Fruit fly (Drosophila melanogaster) whole organism, embryonic: ENCODE data around the gene Prx3.

ENCODE experiments used
- CG10462 ChIP-seq: fragments of 200-800 bp; sonication (Bioruptor generic); optimal IDR thresholded peaks from 2 replicates; lab custom pipeline; 2016; ENCODE audit warnings: missing biosample characterization, missing genetic modification characterization
- CG15696 ChIP-seq: fragments of 200-800 bp; sonication (Bioruptor generic); optimal IDR thresholded peaks from 2 replicates; lab custom pipeline; 2019; ENCODE audit warnings: missing biosample characterization, mild to moderate bottlenecking, missing genetic modification characterization, moderate library complexity
- CG6791 ChIP-seq: fragments of 200-800 bp; sonication (Bioruptor generic); IDR thresholded peaks from 3 replicates; pipeline ENCODE4 v1.3.6; 2022; ENCODE audit warnings: missing biosample characterization, missing genetic modification characterization; ENCODE audit not compliant: partially characterized antibody
- Camta ChIP-seq: fragments of 200-800 bp; sonication (Bioruptor generic); optimal IDR thresholded peaks from 2 replicates; lab custom pipeline; 2016; ENCODE audit warnings: missing biosample characterization, missing genetic modification characterization
- Doc2 ChIP-seq: fragments of 200-800 bp; sonication (Bioruptor generic); IDR thresholded peaks from 2 replicates; pipeline ENCODE4 v1.3.6; 2022; ENCODE audit warnings: missing biosample characterization, missing genetic modification characterization
- E2f1 ChIP-seq: fragments of 200-800 bp; sonication (Bioruptor generic); IDR thresholded peaks from 2 replicates; pipeline ENCODE4 v1.3.6; 2022; ENCODE audit warnings: missing biosample characterization, missing genetic modification characterization
- MESR4 ChIP-seq: fragments of 200-800 bp; sonication (Bioruptor generic); optimal IDR thresholded peaks from 2 replicates; lab custom pipeline; 2018; ENCODE audit warnings: missing biosample characterization, mild to moderate bottlenecking, missing genetic modification characterization, moderate library complexity
- Sry-β ChIP-seq: fragments of 200-800 bp; sonication (Bioruptor generic); optimal IDR thresholded peaks from 2 replicates; lab custom pipeline; 2018; ENCODE audit warnings: missing biosample characterization, mild to moderate bottlenecking, missing genetic modification characterization, moderate library complexity
- da ChIP-seq: fragments of 200-800 bp; sonication (Bioruptor generic); optimal IDR thresholded peaks from 2 replicates; lab custom pipeline; 2016; ENCODE audit warnings: missing biosample characterization, missing genetic modification characterization
- ems ChIP-seq: fragments of 200-800 bp; sonication (Bioruptor generic); optimal IDR thresholded peaks from 3 replicates; lab custom pipeline; 2016; ENCODE audit warnings: missing biosample characterization, missing genetic modification characterization
- mirr ChIP-seq: fragments of 200-800 bp; sonication (Bioruptor generic); optimal IDR thresholded peaks from 3 replicates; lab custom pipeline; 2018; ENCODE audit warnings: missing biosample characterization, mild to moderate bottlenecking, missing genetic modification characterization

dm6 chr3R:17546115-17546705, at the start of gene Prx3:
- TF ChIP-seq MESR4 (GFP tag; lab: Kevin White, UChicago): peak; percentile 46
- no peak for TF ChIP-seq da (GFP tag; lab: Kevin White, UChicago)
- no peak for TF ChIP-seq E2f1 (GFP tag; lab: Robert Waterston, UW)
- no peak for TF ChIP-seq mirr (GFP tag; lab: Kevin White, UChicago)
- no peak for TF ChIP-seq CG15696 (tag; lab: Kevin White, UChicago)
- TF ChIP-seq Sry-β: no peak
- TF ChIP-seq Doc2 (GFP tag; lab: Robert Waterston, UW): no peak
- no peak for TF ChIP-seq ems (GFP tag; lab: Kevin White, UChicago)
- TF ChIP-seq Camta (GFP tag; lab: Kevin White, UChicago): no peak
- TF ChIP-seq CG10462 (GFP tag; lab: Kevin White, UChicago): no peak
- peak; percentile 38; the same call in 1 of the 3 replicates for TF ChIP-seq CG6791 (GFP tag; lab: Robert Waterston, UW)
